Fruit fly (Drosophila melanogaster): Measurements from ENCODE around the gene CG7208.

CG7208 gene

DNA sequence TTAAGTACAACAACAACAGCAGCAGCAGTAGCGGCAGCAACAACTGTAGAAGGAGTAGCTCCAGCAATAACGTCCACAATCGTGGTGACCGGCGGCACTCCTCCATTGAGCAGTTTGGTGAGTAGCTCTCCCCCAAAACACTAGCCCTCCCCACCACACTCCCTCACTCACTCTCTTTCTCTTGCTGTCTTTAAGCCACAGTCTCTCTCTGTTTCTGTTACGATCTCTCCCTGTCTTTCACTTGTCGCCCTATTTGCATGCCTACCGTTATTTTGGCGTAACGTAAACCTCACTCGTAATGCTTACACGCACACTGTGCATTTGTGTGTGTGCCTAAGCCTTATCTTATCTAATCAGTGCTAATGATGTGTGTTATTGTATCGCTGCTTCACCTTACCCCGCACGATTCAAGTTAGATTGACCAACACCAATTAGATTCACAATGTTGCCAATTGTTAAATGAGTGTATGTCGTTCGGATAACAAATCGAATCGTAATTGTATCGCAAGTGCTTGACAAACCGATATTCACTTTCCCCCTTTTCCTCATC lies 15.5 kb downstream of the CG7208 start (continued):
- TF ChIP-seq CG1529 (GFP tag; optimal IDR thresholded peaks at IDR 0.05) (no peak), Scr (GFP tag; IDR thresholded peaks at IDR 0.05; ENCODE audit: partially characterized antibody) (no peak), CG1647 (GFP tag; optimal IDR thresholded peaks at IDR 0.05) (no peak), Bteb2 (GFP tag; optimal IDR thresholded peaks at IDR 0.05) (no peak), D19A (tag; optimal IDR thresholded peaks at IDR 0.05) (peak; percentile 45), MESR4 (GFP tag; optimal IDR thresholded peaks at IDR 0.05) (no peak), ci (GFP tag; IDR thresholded peaks at IDR 0.05) (no peak; the same call in 2 of the 3 replicates), CG34422 (GFP tag; IDR thresholded peaks at IDR 0.05) (no peak), Dek (tag; optimal IDR thresholded peaks at IDR 0.05) (peak; percentile 0), Deaf1 (tag; optimal IDR thresholded peaks at IDR 0.05) (no peak), h (optimal IDR thresholded peaks at IDR 0.05) (no peak), insv (GFP tag; optimal IDR thresholded peaks at IDR 0.05) (peak in 1 of 2 experiments; percentile 95), Nf-YC (tag; optimal IDR thresholded peaks at IDR 0.05) (no peak), caup (GFP tag; optimal IDR thresholded peaks at IDR 0.05; ENCODE audit: severe bottlenecking) (no peak), Dll (GFP tag; IDR thresholded peaks at IDR 0.05; ENCODE audit: partially characterized antibody) (peak; percentile 33; the same call in 1 of the 4 replicates), CG12299 (tag; optimal IDR thresholded peaks at IDR 0.05) (no peak), sob (GFP tag; IDR thresholded peaks at IDR 0.05) (no peak), CG14441 (GFP tag; IDR thresholded peaks at IDR 0.05) (no peak), ap (GFP tag; IDR thresholded peaks at IDR 0.05) (no peak), CG9727 (GFP tag; optimal IDR thresholded peaks at IDR 0.05) (no peak), Drgx (GFP tag; IDR thresholded peaks at IDR 0.05) (no peak), wdn (GFP tag; IDR thresholded peaks at IDR 0.05) (no peak), Abd-B (GFP tag; optimal IDR thresholded peaks at IDR 0.05) (no peak), Sry-δ (GFP tag; optimal IDR thresholded peaks at IDR 0.05) (no peak), TFAM (GFP tag; optimal IDR thresholded peaks at IDR 0.05) (no peak), pros (GFP tag; optimal IDR thresholded peaks at IDR 0.05) (peak; percentile 51), Ets97D (GFP tag; optimal IDR thresholded peaks at IDR 0.05) (no peak), CG17328 (GFP tag; IDR thresholded peaks at IDR 0.05) (no peak), CG13287 (GFP tag; IDR thresholded peaks at IDR 0.05; ENCODE audit: partially characterized antibody) (no peak), cwo (GFP tag; optimal IDR thresholded peaks at IDR 0.05) (no peak), CG13123 (GFP tag; optimal IDR thresholded peaks at IDR 0.05) (no peak), CG6854 (GFP tag; optimal IDR thresholded peaks at IDR 0.05) (no peak), CG8765 (GFP tag; IDR thresholded peaks at IDR 0.05) (no peak), Pdp1 (GFP tag; optimal IDR thresholded peaks at IDR 0.05) (peak in 1 of 2 experiments; percentile 46), Xbp1 (GFP tag; optimal IDR thresholded peaks at IDR 0.05) (no peak), Antp (GFP tag; optimal IDR thresholded peaks at IDR 0.05) (no peak), CG4707 (GFP tag; optimal IDR thresholded peaks at IDR 0.05) (no peak), jumu (GFP tag; optimal IDR thresholded peaks at IDR 0.05) (no peak), dmrt11E (tag; optimal IDR thresholded peaks at IDR 0.05) (no peak), ase (GFP tag; IDR thresholded peaks at IDR 0.05) (no peak), Atf3 (GFP tag; optimal IDR thresholded peaks at IDR 0.05) (no peak), CG11247 (GFP tag; IDR thresholded peaks at IDR 0.05) (no peak), CG12744 (GFP tag; optimal IDR thresholded peaks at IDR 0.05) (no peak), wor (GFP tag; IDR thresholded peaks at IDR 0.05) (no peak), CG3995 (GFP tag; optimal IDR thresholded peaks at IDR 0.05) (no peak), hbn (GFP tag; IDR thresholded peaks at IDR 0.05; ENCODE audit: partially characterized antibody) (peak; percentile 27; the same call in 1 of the 2 replicates), Elba2 (GFP tag; optimal IDR thresholded peaks at IDR 0.05) (peak; percentile 85), Hr51 (GFP tag; optimal IDR thresholded peaks at IDR 0.05) (no peak), exex (tag; optimal IDR thresholded peaks at IDR 0.05) (peak; percentile 95), Trl (optimal IDR thresholded peaks at IDR 0.05) (peak; percentile 75 to 76), Trl (GFP tag; optimal IDR thresholded peaks at IDR 0.05) (no peak)
